Worm (Caenorhabditis elegans) whole organism, L2 larva: ENCODE data around the gene phat-7.

ENCODE experiments used
- C34F6.9 ChIP-seq: fragments of 150-350 bp; optimal IDR thresholded peaks from 2 replicates; lab custom pipeline; 2014; ENCODE audit warnings: missing biosample characterization, missing genetic modification characterization
- Y55F3AM.14 ChIP-seq: fragments of 200-800 bp; sonication (Bioruptor generic); optimal IDR thresholded peaks from 2 replicates; lab custom pipeline; 2018; ENCODE audit warnings: mild to moderate bottlenecking, missing genetic modification characterization, missing compliant biosample characterization
- ZK546.5 ChIP-seq: sonication (generic microtip); optimal IDR thresholded peaks from 2 replicates; lab custom pipeline; 2017; ENCODE audit warnings: missing biosample characterization, missing genetic modification characterization
- alr-1 ChIP-seq: fragments of 150-350 bp; optimal IDR thresholded peaks from 2 replicates; lab custom pipeline; 2014; ENCODE audit warnings: missing biosample characterization, missing genetic modification characterization
- aly-2 ChIP-seq: fragments of 150-350 bp; optimal IDR thresholded peaks from 2 replicates; lab custom pipeline; 2014; ENCODE audit warnings: missing biosample characterization, missing genetic modification characterization
- ama-1 ChIP-seq: fragments of 150-350 bp; optimal IDR thresholded peaks from 2 replicates; lab custom pipeline; 2018; ENCODE audit warnings: inconsistent platforms
- blmp-1 ChIP-seq: sonication (generic microtip); optimal IDR thresholded peaks from 2 replicates; lab custom pipeline; 2017; ENCODE audit warnings: missing genetic modification characterization, mild to moderate bottlenecking, missing compliant biosample characterization, antibody characterized with exemption, moderate library complexity; ENCODE audit not compliant: insufficient read depth
- ceh-16 ChIP-seq: fragments of 150-350 bp; optimal IDR thresholded peaks from 2 replicates; lab custom pipeline; 2014; ENCODE audit warnings: missing biosample characterization, missing genetic modification characterization
- ceh-82 ChIP-seq: fragments of 150-350 bp; optimal IDR thresholded peaks from 2 replicates; lab custom pipeline; 2014; ENCODE audit warnings: missing biosample characterization, missing genetic modification characterization
- crh-2 ChIP-seq: sonication (generic microtip); optimal IDR thresholded peaks from 2 replicates; lab custom pipeline; 2017; ENCODE audit warnings: missing biosample characterization, missing genetic modification characterization
- egl-27 ChIP-seq: sonication (generic microtip); optimal IDR thresholded peaks from 3 replicates; lab custom pipeline; 2017; ENCODE audit warnings: missing biosample characterization, missing genetic modification reagents, missing genetic modification characterization
- elt-1 ChIP-seq: fragments of 150-350 bp; optimal IDR thresholded peaks from 2 replicates; lab custom pipeline; 2014; ENCODE audit warnings: missing biosample characterization, missing genetic modification characterization
- elt-3 ChIP-seq: sonication (generic microtip); optimal IDR thresholded peaks from 2 replicates; lab custom pipeline; 2017; ENCODE audit warnings: missing biosample characterization, missing genetic modification characterization
- gmeb-1 ChIP-seq: fragments of 150-350 bp; optimal IDR thresholded peaks from 2 replicates; lab custom pipeline; 2014; ENCODE audit warnings: missing biosample characterization, missing genetic modification characterization
- lin-11 ChIP-seq: fragments of 150-350 bp; sonication (generic microtip); optimal IDR thresholded peaks from 2 replicates; lab custom pipeline; 2014; ENCODE audit warnings: missing biosample characterization, missing genetic modification characterization, inconsistent platforms, mixed read lengths
- lin-13 ChIP-seq: fragments of 150-350 bp; optimal IDR thresholded peaks from 2 replicates; lab custom pipeline; 2014; ENCODE audit warnings: missing biosample characterization, missing genetic modification reagents, missing genetic modification characterization
- lin-39 ChIP-seq: fragments of 150-350 bp; optimal IDR thresholded peaks from 2 replicates; lab custom pipeline; 2014; ENCODE audit warnings: missing biosample characterization, missing genetic modification reagents, missing genetic modification characterization
- lsy-2 ChIP-seq, 2 experiments: fragments of 150-350 bp in 1 of 2; sonication (generic microtip) in 1 of 2; optimal IDR thresholded peaks; 2 replicates each; lab custom pipeline; 2014 to 2017; ENCODE audit warnings: missing biosample characterization in 2 of 2, missing genetic modification characterization in 2 of 2
- mbf-1 ChIP-seq: sonication (generic microtip); optimal IDR thresholded peaks from 2 replicates; lab custom pipeline; 2017; ENCODE audit warnings: missing biosample characterization, missing genetic modification characterization
- mdl-1 ChIP-seq, 2 experiments: fragments of 150-350 bp in 1 of 2; sonication (generic microtip) in 1 of 2; optimal IDR thresholded peaks; 2 replicates each; lab custom pipeline; 2017; ENCODE audit warnings: missing biosample characterization in 2 of 2, missing genetic modification characterization in 2 of 2
- nhr-11 ChIP-seq: fragments of 150-350 bp; optimal IDR thresholded peaks from 2 replicates; lab custom pipeline; 2014; ENCODE audit warnings: missing biosample characterization, missing genetic modification characterization
- nhr-12 ChIP-seq: fragments of 150-350 bp; optimal IDR thresholded peaks from 2 replicates; lab custom pipeline; 2014; ENCODE audit warnings: missing biosample characterization, missing genetic modification characterization
- nhr-129 ChIP-seq: fragments of 150-350 bp; optimal IDR thresholded peaks from 2 replicates; lab custom pipeline; 2014; ENCODE audit warnings: missing biosample characterization, missing genetic modification characterization
- nhr-21 ChIP-seq: fragments of 150-350 bp; optimal IDR thresholded peaks from 2 replicates; lab custom pipeline; 2014; ENCODE audit warnings: missing biosample characterization, missing genetic modification characterization
- nhr-23 ChIP-seq: fragments of 150-350 bp; optimal IDR thresholded peaks from 2 replicates; lab custom pipeline; 2014; ENCODE audit warnings: missing biosample characterization, missing genetic modification reagents, missing genetic modification characterization
- nhr-237 ChIP-seq: fragments of 150-350 bp; optimal IDR thresholded peaks from 2 replicates; lab custom pipeline; 2014; ENCODE audit warnings: missing biosample characterization, missing genetic modification characterization
- nhr-25 ChIP-seq: fragments of 150-350 bp; sonication (generic microtip); optimal IDR thresholded peaks from 3 replicates; lab custom pipeline; 2014; ENCODE audit warnings: missing biosample characterization, missing genetic modification characterization
- nhr-6 ChIP-seq: fragments of 150-350 bp; optimal IDR thresholded peaks from 2 replicates; lab custom pipeline; 2014; ENCODE audit warnings: missing biosample characterization, missing genetic modification characterization
- peb-1 ChIP-seq: fragments of 150-350 bp; optimal IDR thresholded peaks from 2 replicates; lab custom pipeline; 2014; ENCODE audit warnings: missing biosample characterization, missing genetic modification characterization
- sem-4 ChIP-seq: fragments of 150-350 bp; optimal IDR thresholded peaks from 2 replicates; lab custom pipeline; 2014; ENCODE audit warnings: missing biosample characterization, missing genetic modification reagents, missing genetic modification characterization
- skn-1 ChIP-seq: sonication (generic microtip); optimal IDR thresholded peaks from 2 replicates; lab custom pipeline; 2017; ENCODE audit warnings: missing biosample characterization, missing genetic modification characterization
- sma-3 ChIP-seq: sonication (generic microtip); optimal IDR thresholded peaks from 2 replicates; lab custom pipeline; 2016; ENCODE audit warnings: missing genetic modification reagents, missing genetic modification characterization, missing compliant biosample characterization
- snpc-4 ChIP-seq: fragments of 150-350 bp; optimal IDR thresholded peaks from 2 replicates; lab custom pipeline; 2014; ENCODE audit warnings: missing biosample characterization, missing genetic modification characterization
- unc-55 ChIP-seq: fragments of 150-350 bp; sonication (generic microtip); optimal IDR thresholded peaks from 3 replicates; lab custom pipeline; 2014; ENCODE audit warnings: missing biosample characterization, missing genetic modification reagents, missing genetic modification characterization
- unc-62 ChIP-seq: fragments of 150-350 bp; optimal IDR thresholded peaks from 2 replicates; lab custom pipeline; 2014; ENCODE audit warnings: missing biosample characterization, missing genetic modification reagents, missing genetic modification characterization
- zag-1 ChIP-seq: fragments of 150-350 bp; optimal IDR thresholded peaks from 2 replicates; lab custom pipeline; 2014; ENCODE audit warnings: missing biosample characterization, missing genetic modification characterization
- ztf-1 ChIP-seq: fragments of 200-800 bp; sonication (Bioruptor generic); conservative IDR thresholded peaks from 2 replicates; pipeline ENCODE4 v1.3.6; 2022; ENCODE audit warnings: missing genetic modification characterization, missing compliant biosample characterization
- ztf-4 ChIP-seq: fragments of 150-350 bp; optimal IDR thresholded peaks from 2 replicates; lab custom pipeline; 2014; ENCODE audit warnings: missing biosample characterization, missing genetic modification characterization

The phat-7 gene

DNA sequence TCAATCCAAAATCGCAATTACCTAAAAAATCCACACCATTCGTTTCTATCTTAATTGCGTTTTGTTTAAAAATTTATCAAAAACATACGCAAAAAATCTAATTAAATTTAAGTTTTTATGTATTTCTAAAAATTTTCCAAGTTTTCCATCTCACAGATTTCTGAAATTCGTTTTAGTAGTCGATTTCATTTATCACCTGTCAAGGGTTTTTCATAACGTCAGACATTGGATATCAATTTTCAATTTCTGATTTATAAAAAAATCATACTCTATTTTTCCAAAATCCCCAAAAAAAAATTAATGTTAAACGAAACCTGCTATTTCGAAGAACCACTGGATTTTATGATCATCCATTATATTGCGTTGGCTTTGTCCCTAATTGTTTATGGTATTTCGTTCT is 36.1 kb upstream of the phat-7 start, which contains the start of gene srh-4:
Gene srh-4, plus strand, starts transcription at position 301 of the 400 bp plus-strand sequence.
- TF ChIP-seq nhr-11 (no peak), nhr-129 (tag; lab: Kevin White, UChicago) (no peak), unc-62 (GFP tag; lab: Kevin White, UChicago) (no peak), gmeb-1 (tag; lab: Kevin White, UChicago) (no peak), elt-3 (tag; lab: Kevin White, UChicago) (no peak), lin-11 (tag; lab: Kevin White, UChicago) (no peak), ceh-82 (no peak), unc-55 (GFP tag; lab: Kevin White, UChicago) (no peak), zag-1 (tag; lab: Kevin White, UChicago) (no peak), sem-4 (tag; lab: Kevin White, UChicago) (no peak), ama-1 (lab: Kevin White, UChicago) (no peak), lin-39 (tag; lab: Kevin White, UChicago) (no peak), nhr-237 (no peak), nhr-6 (tag; lab: Kevin White, UChicago) (no peak), nhr-12 (tag; lab: Kevin White, UChicago) (no peak)

DNA sequence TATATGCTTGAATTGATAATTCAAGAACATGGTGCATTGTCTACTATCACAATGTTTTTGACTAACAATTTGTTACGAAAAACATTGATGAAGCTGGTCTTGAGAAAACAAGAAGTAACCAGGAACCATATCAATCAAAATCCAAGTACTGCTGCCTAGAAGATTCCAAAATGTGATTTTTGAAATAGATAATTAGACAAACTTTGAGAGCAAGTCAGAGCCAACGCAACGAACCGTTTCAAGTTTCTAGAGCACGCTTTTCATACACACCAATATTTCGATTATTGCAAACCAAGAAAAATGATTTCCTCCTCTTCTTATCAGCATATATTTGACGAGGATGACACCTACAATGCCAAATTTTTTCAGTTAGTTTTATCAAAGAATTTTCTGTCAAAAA is 29.4 kb upstream of the phat-7 start, which contains the start of gene srw-89:
Gene srw-89, plus strand, starts transcription at position 301 of the 400 bp plus-strand sequence.
- TF ChIP-seq ceh-16 (tag; lab: Kevin White, UChicago) (no peak), gmeb-1 (tag; lab: Kevin White, UChicago) (no peak), nhr-25 (tag; lab: Kevin White, UChicago) (no peak), C34F6.9 (tag; lab: Kevin White, UChicago) (no peak), nhr-129 (tag; lab: Kevin White, UChicago) (no peak), nhr-6 (tag; lab: Kevin White, UChicago) (no peak), lin-13 (GFP tag; lab: Kevin White, UChicago) (no peak), ztf-1 (GFP tag; lab: Robert Waterston, UW) (no peak), ztf-4 (tag; lab: Kevin White, UChicago) (no peak), ama-1 (lab: Kevin White, UChicago) (no peak), elt-1 (tag; lab: Kevin White, UChicago) (no peak), lin-11 (tag; lab: Kevin White, UChicago) (no peak), aly-2 (no peak), snpc-4 (tag; lab: Kevin White, UChicago) (no peak), sem-4 (tag; lab: Kevin White, UChicago) (no peak), lsy-2 (tag; optimal IDR thresholded peaks at IDR 0.05; lab: Kevin White, UChicago) (no peak), nhr-12 (tag; lab: Kevin White, UChicago) (no peak), nhr-11 (no peak), ZK546.5 (tag; lab: Kevin White, UChicago) (no peak), Y55F3AM.14 (GFP tag; lab: Kevin White, UChicago) (no peak)
- TF ChIP-seq, all 48 proteins: peak for 0

DNA sequence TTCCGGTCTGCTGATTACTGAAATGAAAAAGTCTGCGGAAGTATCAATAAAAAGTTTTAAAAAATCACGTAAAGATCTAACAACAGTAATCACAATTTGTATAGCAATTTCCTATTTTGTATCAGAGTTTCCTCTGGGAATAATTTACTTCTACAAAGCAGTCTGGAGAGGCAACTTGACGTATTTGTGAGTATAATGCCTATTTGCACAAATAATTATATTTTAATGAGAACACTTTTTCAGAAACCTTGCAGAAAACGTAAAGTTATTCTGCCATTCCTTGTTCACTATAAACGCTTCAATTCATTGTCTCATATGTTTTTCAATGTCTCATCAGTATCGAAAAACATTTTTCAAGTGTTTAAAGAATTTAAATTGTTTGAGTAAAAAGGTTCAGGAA is 27.6 kb upstream of the phat-7 start:
- TF ChIP-seq blmp-1 (tag; lab: Kevin White, UChicago) (no peak), sma-3 (GFP tag; lab: Kevin White, UChicago) (no peak), lsy-2 (tag; optimal IDR thresholded peaks at IDR 0.05; lab: Kevin White, UChicago) (no peak), crh-2 (tag; lab: Kevin White, UChicago) (no peak), aly-2 (no peak), lin-11 (tag; lab: Kevin White, UChicago) (no peak), nhr-11 (no peak), lin-13 (GFP tag; lab: Kevin White, UChicago) (no peak), mbf-1 (tag; lab: Kevin White, UChicago) (no peak), peb-1 (tag; lab: Kevin White, UChicago) (no peak), nhr-129 (tag; lab: Kevin White, UChicago) (no peak), skn-1 (tag; lab: Kevin White, UChicago) (no peak), alr-1 (tag; lab: Kevin White, UChicago) (no peak), egl-27 (tag; lab: Kevin White, UChicago) (no peak), nhr-23 (no peak), nhr-21 (no peak), nhr-25 (tag; lab: Kevin White, UChicago) (no peak)
- TF ChIP-seq, all 48 proteins: peak for 0

DNA sequence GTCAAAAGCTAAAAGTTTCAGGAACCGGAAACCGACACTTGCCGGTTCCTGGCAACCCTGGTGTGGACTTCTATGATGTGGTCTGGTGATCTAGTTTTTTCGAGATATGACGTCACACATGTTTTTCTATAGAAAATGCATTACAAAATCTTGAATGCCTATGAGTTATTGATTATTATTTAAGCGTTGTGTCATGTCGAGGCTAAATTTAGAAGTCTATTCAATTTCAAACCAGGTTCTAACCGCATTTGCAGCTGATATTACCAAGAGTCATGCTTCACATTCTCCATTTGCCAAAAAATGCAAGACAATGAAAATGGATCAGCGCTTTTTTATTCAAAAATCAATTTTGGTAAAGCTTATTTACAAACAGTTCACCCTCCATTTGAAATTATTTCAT is 27.0 kb upstream of the phat-7 start, which contains the start of gene K09D9.3:
Gene K09D9.3, plus strand, starts transcription at position 301 of the 400 bp plus-strand sequence.
- TF ChIP-seq skn-1 (tag; lab: Kevin White, UChicago) (no peak), alr-1 (tag; lab: Kevin White, UChicago) (no peak), lin-13 (GFP tag; lab: Kevin White, UChicago) (no peak), sma-3 (GFP tag; lab: Kevin White, UChicago) (no peak), zag-1 (tag; lab: Kevin White, UChicago) (no peak), lin-11 (tag; lab: Kevin White, UChicago) (no peak), nhr-129 (tag; lab: Kevin White, UChicago) (no peak), mdl-1 (tag; optimal IDR thresholded peaks at IDR 0.05; lab: Kevin White, UChicago) (no peak), nhr-23 (no peak), ztf-4 (tag; lab: Kevin White, UChicago) (no peak), unc-62 (GFP tag; lab: Kevin White, UChicago) (no peak), aly-2 (no peak), sem-4 (tag; lab: Kevin White, UChicago) (no peak), ceh-16 (tag; lab: Kevin White, UChicago) (no peak), nhr-6 (tag; lab: Kevin White, UChicago) (no peak)
